Worm (Caenorhabditis elegans): Measurements from ENCODE around the gene Y54E2A.9.

Y54E2A.9 gene

DNA sequence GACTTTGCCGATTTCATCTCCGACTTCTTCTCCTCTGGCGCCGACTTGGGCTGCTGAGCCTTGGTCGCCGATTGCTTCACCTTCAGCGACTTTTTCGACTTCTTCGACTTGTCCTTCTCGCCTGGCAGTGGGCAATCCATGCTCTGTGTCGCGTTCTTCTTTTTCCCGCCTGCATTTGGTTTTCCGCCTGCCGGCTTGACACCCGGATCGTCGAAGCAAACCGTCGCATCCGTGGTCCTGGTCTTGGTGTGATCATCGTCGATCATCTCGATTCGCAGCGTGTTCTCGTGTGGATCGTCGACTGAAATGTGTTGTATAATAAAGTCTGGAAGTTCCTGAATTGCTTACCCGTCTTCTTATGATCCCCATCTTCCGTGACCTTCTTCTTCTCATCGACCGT, 13.7 kb downstream of the Y54E2A.9 start:
- no peak for TF ChIP-seq sptf-1 (tag; optimal IDR thresholded peaks at IDR 0.05)
- TF ChIP-seq elt-3 (tag; optimal IDR thresholded peaks at IDR 0.05): no peak
- TF ChIP-seq ham-2 (GFP tag; optimal IDR thresholded peaks at IDR 0.05): no peak
- no peak for TF ChIP-seq ceh-39 (tag; optimal IDR thresholded peaks at IDR 0.05)
- TF ChIP-seq ceh-43 (GFP tag; optimal IDR thresholded peaks at IDR 0.05): no peak
- no peak for TF ChIP-seq M03D4.4 (tag; optimal IDR thresholded peaks at IDR 0.05)
- TF ChIP-seq lin-13 (tag; optimal IDR thresholded peaks at IDR 0.05): no peak
- no peak for TF ChIP-seq lsy-2 (tag; optimal IDR thresholded peaks at IDR 0.05)
- no peak for TF ChIP-seq hlh-1 (tag; optimal IDR thresholded peaks at IDR 0.05)
- TF ChIP-seq nhr-2 (tag; optimal IDR thresholded peaks at IDR 0.05): no peak
- no peak for TF ChIP-seq unc-39 (tag; optimal IDR thresholded peaks at IDR 0.05)
- TF ChIP-seq nhr-12 (tag; optimal IDR thresholded peaks at IDR 0.05): no peak
- no peak for TF ChIP-seq unc-120 (tag; optimal IDR thresholded peaks at IDR 0.05; ENCODE audit: poor library complexity, severe bottlenecking)
- no peak for TF ChIP-seq cnd-1 (tag; optimal IDR thresholded peaks at IDR 0.05)
- no peak for TF ChIP-seq tbx-8 (GFP tag; optimal IDR thresholded peaks at IDR 0.05)
- no peak for TF ChIP-seq mep-1 (tag; optimal IDR thresholded peaks at IDR 0.05)
- no peak for TF ChIP-seq snpc-4 (tag; optimal IDR thresholded peaks at IDR 0.05)
- no peak for TF ChIP-seq nhr-28 (tag; optimal IDR thresholded peaks at IDR 0.05)
- TF ChIP-seq bed-3 (GFP tag; optimal IDR thresholded peaks at IDR 0.05): no peak

DNA sequence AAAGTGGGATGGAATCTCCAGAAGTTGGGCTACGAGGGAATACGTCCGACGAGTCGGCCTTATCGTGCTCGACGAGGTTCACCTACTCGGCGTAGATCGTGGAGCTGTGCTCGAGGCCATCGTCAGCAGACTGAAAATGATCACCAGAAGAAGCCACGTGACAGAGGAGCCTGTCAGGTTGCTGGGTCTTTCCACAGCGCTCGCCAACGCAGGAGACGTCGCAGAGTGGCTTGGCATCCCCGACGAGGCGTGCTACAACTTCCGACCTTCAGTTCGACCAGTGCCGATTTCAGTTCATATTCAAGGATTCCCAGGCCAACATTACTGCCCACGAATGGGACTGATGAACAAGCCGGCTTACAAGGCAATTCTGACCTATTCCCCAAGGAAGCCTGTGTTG, 14.7 kb downstream of the Y54E2A.9 start:
- TF ChIP-seq zip-8 (tag; optimal IDR thresholded peaks at IDR 0.05): no peak
- no peak for TF ChIP-seq ceh-83 (GFP tag; optimal IDR thresholded peaks at IDR 0.05)
- TF ChIP-seq ham-2 (GFP tag; optimal IDR thresholded peaks at IDR 0.05): no peak
- TF ChIP-seq nhr-12 (tag; optimal IDR thresholded peaks at IDR 0.05): no peak

ce11 chrII:14768804-14769203, 17.0 kb downstream of the Y54E2A.9 start:
- TF ChIP-seq cnd-1 (tag; optimal IDR thresholded peaks at IDR 0.05) (no peak), zip-8 (tag; optimal IDR thresholded peaks at IDR 0.05) (no peak), mep-1 (tag; optimal IDR thresholded peaks at IDR 0.05) (no peak), tbx-8 (GFP tag; optimal IDR thresholded peaks at IDR 0.05) (no peak), mab-5 (tag; optimal IDR thresholded peaks at IDR 0.05) (no peak)

- TF ChIP-seq nhr-28 (tag; optimal IDR thresholded peaks at IDR 0.05): no peak
- TF ChIP-seq ces-1 (GFP tag; optimal IDR thresholded peaks at IDR 0.05): no peak
- no peak for TF ChIP-seq lin-13 (tag; optimal IDR thresholded peaks at IDR 0.05)
- TF ChIP-seq pha-4 (tag; optimal IDR thresholded peaks at IDR 0.05): no peak
- no peak for TF ChIP-seq nhr-237 (tag; optimal IDR thresholded peaks at IDR 0.05)
- TF ChIP-seq mep-1 (tag; optimal IDR thresholded peaks at IDR 0.05): no peak
- no peak for TF ChIP-seq ceh-83 (GFP tag; optimal IDR thresholded peaks at IDR 0.05)
Observed at ce11 chrII:14757711-14758110, 28.1 kb downstream of the Y54E2A.9 start, which contains the start of gene Y54E2A.5. TSS of gene Y54E2A.5 (minus strand) at chrII:14757811.

ce11 chrII:14753858-14754750, 31.7 kb downstream of the Y54E2A.9 start, which contains the start of the genes tac-1 and Y54E2A.4:
TSS of gene tac-1 (minus strand) at chrII:14753877.
TSS of gene Y54E2A.4 (plus strand) at chrII:14754622.
- TF ChIP-seq lin-32 (GFP tag; optimal IDR thresholded peaks at IDR 0.05): no peak
- TF ChIP-seq ceh-43 (GFP tag; optimal IDR thresholded peaks at IDR 0.05): no peak
- no peak for TF ChIP-seq snpc-4 (tag; optimal IDR thresholded peaks at IDR 0.05)
- TF ChIP-seq unc-39 (tag; optimal IDR thresholded peaks at IDR 0.05): no peak
- no peak for TF ChIP-seq mab-5 (tag; optimal IDR thresholded peaks at IDR 0.05)
- TF ChIP-seq hlh-1 (tag; optimal IDR thresholded peaks at IDR 0.05): no peak
- no peak for TF ChIP-seq blmp-1 (tag; optimal IDR thresholded peaks at IDR 0.05)
- no peak for TF ChIP-seq drap-1 (GFP tag; optimal IDR thresholded peaks at IDR 0.05)
- TF ChIP-seq M03D4.4 (tag; optimal IDR thresholded peaks at IDR 0.05): no peak
- no peak for TF ChIP-seq unc-120 (tag; optimal IDR thresholded peaks at IDR 0.05; ENCODE audit: poor library complexity, severe bottlenecking)
- TF ChIP-seq elt-1 (tag; optimal IDR thresholded peaks at IDR 0.05; ENCODE audit: borderline replicate concordance, insufficient read depth): no peak
- no peak for TF ChIP-seq ceh-83 (GFP tag; optimal IDR thresholded peaks at IDR 0.05)
- TF ChIP-seq mls-2 (tag; optimal IDR thresholded peaks at IDR 0.05): no peak
- TF ChIP-seq ztf-11 (tag; optimal IDR thresholded peaks at IDR 0.05): no peak
- no peak for TF ChIP-seq nhr-28 (tag; optimal IDR thresholded peaks at IDR 0.05)
- TF ChIP-seq tbx-8 (GFP tag; optimal IDR thresholded peaks at IDR 0.05): no peak
- no peak for TF ChIP-seq sem-2 (GFP tag; optimal IDR thresholded peaks at IDR 0.05)
- TF ChIP-seq flh-1 (GFP tag; optimal IDR thresholded peaks at IDR 0.05): no peak

Data from whole organism, mixed stage, embryonic.